Fruit fly (Drosophila melanogaster) whole organism, embryonic: ENCODE results near the gene Swip-1.

ENCODE experiments used
- B-H2 ChIP-seq: fragments of 200-800 bp; sonication (Bioruptor generic); optimal IDR thresholded peaks from 2 replicates; lab custom pipeline; 2018; ENCODE audit warnings: missing biosample characterization, mild to moderate bottlenecking, missing genetic modification characterization
- CG1024 ChIP-seq: fragments of 200-800 bp; sonication (Bioruptor generic); IDR thresholded peaks from 2 replicates; pipeline ENCODE4 v1.3.6; 2022; ENCODE audit warnings: missing biosample characterization, missing genetic modification characterization
- CG12071 ChIP-seq: fragments of 200-800 bp; sonication (Bioruptor generic); optimal IDR thresholded peaks from 3 replicates; lab custom pipeline; 2018; ENCODE audit warnings: missing biosample characterization, mild to moderate bottlenecking, missing genetic modification characterization
- CG14441 ChIP-seq: fragments of 200-800 bp; sonication (Bioruptor generic); IDR thresholded peaks from 2 replicates; pipeline ENCODE4 v1.3.6; 2022; ENCODE audit warnings: missing biosample characterization, missing genetic modification characterization
- CG14710 ChIP-seq: fragments of 200-800 bp; sonication (Bioruptor generic); optimal IDR thresholded peaks from 3 replicates; lab custom pipeline; 2019; ENCODE audit warnings: missing biosample characterization, mild to moderate bottlenecking, missing genetic modification characterization, moderate library complexity
- CG14965 ChIP-seq: fragments of 200-800 bp; sonication (Bioruptor generic); optimal IDR thresholded peaks from 2 replicates; lab custom pipeline; 2016; ENCODE audit warnings: missing biosample characterization, missing genetic modification characterization, borderline replicate concordance
- CG1602 ChIP-seq: fragments of 200-800 bp; sonication (Bioruptor generic); optimal IDR thresholded peaks from 3 replicates; lab custom pipeline; 2016; ENCODE audit warnings: missing biosample characterization, missing genetic modification characterization
- CG1603 ChIP-seq: fragments of 200-800 bp; sonication (Bioruptor generic); optimal IDR thresholded peaks from 2 replicates; lab custom pipeline; 2019; ENCODE audit warnings: missing biosample characterization, mild to moderate bottlenecking, missing genetic modification characterization, moderate library complexity
- CG18619 ChIP-seq: fragments of 200-800 bp; sonication (Bioruptor generic); optimal IDR thresholded peaks from 3 replicates; lab custom pipeline; 2017; ENCODE audit warnings: missing biosample characterization, mild to moderate bottlenecking, missing genetic modification characterization
- CG18764 ChIP-seq: fragments of 200-800 bp; sonication (Bioruptor generic); optimal IDR thresholded peaks from 3 replicates; lab custom pipeline; 2016; ENCODE audit warnings: missing biosample characterization, missing genetic modification characterization
- CG2199 ChIP-seq: fragments of 200-800 bp; sonication (Bioruptor generic); IDR thresholded peaks from 3 replicates; pipeline ENCODE4 v1.3.6; 2022; ENCODE audit warnings: missing biosample characterization, missing genetic modification characterization
- CG30403 ChIP-seq: fragments of 200-800 bp; sonication (Bioruptor generic); optimal IDR thresholded peaks from 3 replicates; lab custom pipeline; 2016; ENCODE audit warnings: missing biosample characterization, missing genetic modification characterization
- CG31441 ChIP-seq: fragments of 200-800 bp; sonication (Bioruptor generic); IDR thresholded peaks from 2 replicates; pipeline ENCODE4 v1.3.6; 2022; ENCODE audit warnings: missing biosample characterization, missing genetic modification characterization
- CG34376 ChIP-seq: fragments of 200-800 bp; sonication (Bioruptor generic); optimal IDR thresholded peaks from 2 replicates; lab custom pipeline; 2018; ENCODE audit warnings: missing biosample characterization, mild to moderate bottlenecking, missing genetic modification characterization
- CG3847 ChIP-seq: fragments of 200-800 bp; sonication (Bioruptor generic); IDR thresholded peaks from 2 replicates; pipeline ENCODE4 v1.3.6; 2022; ENCODE audit warnings: missing biosample characterization, missing genetic modification characterization
- CG3995 ChIP-seq: fragments of 200-800 bp; sonication (Bioruptor generic); optimal IDR thresholded peaks from 3 replicates; lab custom pipeline; 2016; ENCODE audit warnings: missing biosample characterization, missing genetic modification characterization
- CG6683 ChIP-seq: fragments of 200-800 bp; sonication (Bioruptor generic); optimal IDR thresholded peaks from 2 replicates; lab custom pipeline; 2017; ENCODE audit warnings: missing biosample characterization, mild to moderate bottlenecking, missing genetic modification characterization, missing genetic modification reagents
- CG7786 ChIP-seq: fragments of 200-800 bp; sonication (Bioruptor generic); optimal IDR thresholded peaks from 2 replicates; lab custom pipeline; 2016; ENCODE audit warnings: missing biosample characterization, missing genetic modification characterization
- CG9609 ChIP-seq: fragments of 200-800 bp; sonication (Bioruptor generic); optimal IDR thresholded peaks from 3 replicates; lab custom pipeline; 2016; ENCODE audit warnings: missing biosample characterization, missing genetic modification characterization
- Doc2 ChIP-seq: fragments of 200-800 bp; sonication (Bioruptor generic); IDR thresholded peaks from 2 replicates; pipeline ENCODE4 v1.3.6; 2022; ENCODE audit warnings: missing biosample characterization, missing genetic modification characterization
- ERR ChIP-seq: fragments of 200-800 bp; sonication (Bioruptor generic); optimal IDR thresholded peaks from 2 replicates; lab custom pipeline; 2016; ENCODE audit warnings: missing biosample characterization, missing genetic modification characterization
- Eip74EF ChIP-seq, 2 experiments: fragments of 200-800 bp in 1 of 2; fragments of >200 bp in 1 of 2; sonication (Bioruptor generic) in 1 of 2; optimal IDR thresholded peaks; 2 replicates each; lab custom pipeline; 2017 to 2019; ENCODE audit warnings: missing biosample characterization in 2 of 2, missing genetic modification characterization in 2 of 2, mild to moderate bottlenecking in 1 of 2, moderate library complexity in 1 of 2
- H15 ChIP-seq: fragments of 200-800 bp; sonication (Bioruptor generic); IDR thresholded peaks from 3 replicates; pipeline ENCODE4 v1.3.6; 2022; ENCODE audit warnings: missing biosample characterization, missing genetic modification characterization
- HLH3B ChIP-seq: fragments of 200-800 bp; sonication (Bioruptor generic); IDR thresholded peaks from 2 replicates; pipeline ENCODE4 v1.3.6; 2022; ENCODE audit warnings: missing biosample characterization, missing genetic modification characterization
- Meics ChIP-seq: fragments of 200-800 bp; sonication (Bioruptor generic); optimal IDR thresholded peaks from 2 replicates; lab custom pipeline; 2017; ENCODE audit warnings: missing biosample characterization, mild to moderate bottlenecking, missing genetic modification characterization
- NK7.1 ChIP-seq: fragments of 200-800 bp; sonication (Bioruptor generic); optimal IDR thresholded peaks from 3 replicates; lab custom pipeline; 2016; ENCODE audit warnings: missing biosample characterization, missing genetic modification characterization
- Nf-YA ChIP-seq: fragments of 200-800 bp; sonication (Bioruptor generic); IDR thresholded peaks from 2 replicates; pipeline ENCODE4 v1.3.6; 2022; ENCODE audit warnings: missing biosample characterization, missing genetic modification characterization
- Oaz ChIP-seq: fragments of 200-800 bp; sonication (Bioruptor generic); IDR thresholded peaks from 2 replicates; pipeline ENCODE4 v1.3.6; 2022; ENCODE audit warnings: missing biosample characterization, missing genetic modification characterization
- Ravus ChIP-seq: fragments of 200-800 bp; sonication (Bioruptor generic); IDR thresholded peaks from 2 replicates; pipeline ENCODE4 v1.3.6; 2022; ENCODE audit warnings: missing biosample characterization, missing genetic modification characterization
- Six4 ChIP-seq: fragments of 200-800 bp; sonication (Bioruptor generic); optimal IDR thresholded peaks from 2 replicates; lab custom pipeline; 2016; ENCODE audit warnings: missing biosample characterization, missing genetic modification characterization
- Xrp1 ChIP-seq: fragments of 200-800 bp; sonication (Bioruptor generic); IDR thresholded peaks from 2 replicates; pipeline ENCODE4 v1.3.6; 2022; ENCODE audit warnings: missing biosample characterization, missing genetic modification characterization
- YL-1 ChIP-seq: fragments of 200-800 bp; sonication (Bioruptor generic); optimal IDR thresholded peaks from 3 replicates; lab custom pipeline; 2017; ENCODE audit warnings: missing biosample characterization, mild to moderate bottlenecking, missing genetic modification characterization
- al ChIP-seq: fragments of 200-800 bp; sonication (Bioruptor generic); IDR thresholded peaks from 2 replicates; pipeline ENCODE4 v1.3.6; 2022; ENCODE audit warnings: missing biosample characterization, missing genetic modification characterization
- ato ChIP-seq: fragments of 200-800 bp; sonication (Bioruptor generic); IDR thresholded peaks from 2 replicates; pipeline ENCODE4 v1.3.6; 2022; ENCODE audit warnings: missing biosample characterization, missing genetic modification characterization; ENCODE audit not compliant: partially characterized antibody
- cato ChIP-seq: fragments of 200-800 bp; sonication (Bioruptor generic); optimal IDR thresholded peaks from 2 replicates; lab custom pipeline; 2016; ENCODE audit warnings: missing biosample characterization, missing genetic modification characterization, borderline replicate concordance
- ci ChIP-seq: fragments of 200-800 bp; sonication (Bioruptor generic); IDR thresholded peaks from 3 replicates; pipeline ENCODE4 v1.3.6; 2022; ENCODE audit warnings: missing biosample characterization, missing genetic modification characterization
- dati ChIP-seq: fragments of 200-800 bp; sonication (Bioruptor generic); IDR thresholded peaks from 2 replicates; pipeline ENCODE4 v1.3.6; 2022; ENCODE audit warnings: missing biosample characterization, missing genetic modification characterization
- fd96Cb ChIP-seq: fragments of 200-800 bp; sonication (Bioruptor generic); optimal IDR thresholded peaks from 2 replicates; lab custom pipeline; 2018; ENCODE audit warnings: missing biosample characterization, mild to moderate bottlenecking, missing genetic modification characterization, moderate library complexity
- gcm ChIP-seq: fragments of 200-800 bp; sonication (Bioruptor generic); optimal IDR thresholded peaks from 2 replicates; lab custom pipeline; 2019; ENCODE audit warnings: missing biosample characterization, mild to moderate bottlenecking, missing genetic modification characterization, moderate library complexity
- jing ChIP-seq: fragments of 200-800 bp; sonication (Bioruptor generic); optimal IDR thresholded peaks from 2 replicates; lab custom pipeline; 2018; ENCODE audit warnings: missing biosample characterization, mild to moderate bottlenecking, missing genetic modification characterization
- lab ChIP-seq: fragments of 200-800 bp; sonication (Bioruptor generic); optimal IDR thresholded peaks from 3 replicates; lab custom pipeline; 2017; ENCODE audit warnings: missing biosample characterization, missing genetic modification characterization, mild to moderate bottlenecking, moderate library complexity, missing genetic modification reagents
- pan ChIP-seq, 4 experiments: fragments of >200 bp in 3 of 4; fragments of 200-800 bp in 1 of 4; sonication (Bioruptor generic) in 1 of 4; optimal IDR thresholded peaks in 3 of 4; IDR thresholded peaks in 1 of 4; 2 replicates each; pipeline versions ENCODE4 v1.3.6 to Lab custom; 2017 to 2022; ENCODE audit warnings: missing biosample characterization in 2 of 4, missing genetic modification characterization in 2 of 4, mixed read lengths in 1 of 4
- sc ChIP-seq, 3 experiments: fragments of >200 bp in 2 of 3; fragments of 200-800 bp in 1 of 3; sonication (Bioruptor generic) in 1 of 3; optimal IDR thresholded peaks; 2 replicates in 2 of 3; 3 replicates in 1 of 3; lab custom pipeline; 2017; ENCODE audit warnings: mild to moderate bottlenecking in 1 of 3, missing biosample characterization in 1 of 3, missing genetic modification characterization in 1 of 3, missing genetic modification reagents in 1 of 3
- sens ChIP-seq: fragments of 200-800 bp; sonication (Bioruptor generic); peaks from one replicate; lab custom pipeline; 2016; ENCODE audit warnings: missing biosample characterization, missing genetic modification characterization
- shn ChIP-seq: fragments of 200-800 bp; sonication (Bioruptor generic); optimal IDR thresholded peaks from 3 replicates; lab custom pipeline; 2016; ENCODE audit warnings: missing biosample characterization, missing genetic modification characterization
- tap ChIP-seq: fragments of 200-800 bp; optimal IDR thresholded peaks from 3 replicates; lab custom pipeline; 2019; ENCODE audit warnings: missing biosample characterization, mild to moderate bottlenecking, missing genetic modification characterization, moderate library complexity
- toy ChIP-seq: fragments of 200-800 bp; sonication (Bioruptor generic); IDR thresholded peaks from 2 replicates; pipeline ENCODE4 v1.3.6; 2022; ENCODE audit warnings: missing biosample characterization, missing genetic modification characterization
- tup ChIP-seq: fragments of 200-800 bp; sonication (Bioruptor generic); optimal IDR thresholded peaks from 2 replicates; lab custom pipeline; 2016; ENCODE audit warnings: missing biosample characterization, mild to moderate bottlenecking, missing genetic modification characterization, moderate library complexity
- zen2 ChIP-seq: fragments of 200-800 bp; sonication (Bioruptor generic); IDR thresholded peaks from 3 replicates; pipeline ENCODE4 v1.3.6; 2022; ENCODE audit warnings: missing biosample characterization, missing genetic modification characterization; ENCODE audit not compliant: partially characterized antibody

Gene Swip-1

DNA sequence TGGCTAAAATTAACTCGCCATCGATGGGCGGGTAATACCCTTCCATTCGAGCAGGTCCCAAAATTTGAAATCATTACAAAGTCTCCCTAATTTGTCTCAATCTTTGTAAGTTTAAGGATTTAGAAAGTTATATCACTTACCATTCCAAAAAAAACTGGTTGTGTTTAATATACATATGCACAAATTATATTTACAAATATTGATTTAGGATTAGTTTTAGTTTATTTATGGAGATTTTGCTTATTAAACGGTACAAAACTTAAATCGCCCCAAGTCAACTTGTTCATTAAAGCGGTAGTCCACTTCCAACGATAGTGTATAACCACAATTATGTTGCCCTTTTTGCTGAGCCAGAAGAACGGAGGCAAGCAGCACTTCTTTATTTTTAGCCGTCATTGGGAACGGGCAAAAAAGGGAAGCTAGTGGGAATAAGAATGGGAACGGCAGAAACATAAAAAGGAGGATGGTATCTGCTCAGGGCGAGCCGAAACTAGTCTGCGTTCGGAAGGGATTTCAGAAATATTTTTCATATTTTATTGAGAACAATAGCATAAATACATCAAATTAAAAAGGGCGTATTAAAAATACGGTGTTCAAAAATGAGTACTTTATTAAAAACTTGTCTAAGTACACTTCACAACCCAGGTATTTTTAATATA is 38.9 kb downstream of the Swip-1 start (continued):
- no peak for TF ChIP-seq zen2
- no peak for TF ChIP-seq ci (GFP tag; lab: Robert Waterston, UW)
- TF ChIP-seq sc (optimal IDR thresholded peaks at IDR 0.05; lab: Kevin White, UChicago), result no peak
- TF ChIP-seq sc (GFP tag; optimal IDR thresholded peaks at IDR 0.05; lab: Kevin White, UChicago), result peak; percentile 81
- TF ChIP-seq Six4, result peak; percentile 64
- TF ChIP-seq YL-1 (GFP tag; lab: Kevin White, UChicago), result no peak
- peak; percentile 74 for TF ChIP-seq CG14710 (tag; lab: Kevin White, UChicago)
- TF ChIP-seq Eip74EF (GFP tag; optimal IDR thresholded peaks at IDR 0.05; lab: Kevin White, UChicago), result peak in 1 of 2 experiments; percentile 57
- TF ChIP-seq CG18619 (GFP tag; lab: Kevin White, UChicago), result peak; percentile 35
- peak; percentile 77 for TF ChIP-seq CG30403 (GFP tag; lab: Kevin White, UChicago)
- TF ChIP-seq CG14441 (GFP tag; lab: Robert Waterston, UW), result no peak
- no peak for TF ChIP-seq CG2199 (GFP tag; lab: Robert Waterston, UW)
- peak; percentile 25 for TF ChIP-seq jing (GFP tag; lab: Kevin White, UChicago)
- no peak for TF ChIP-seq Doc2 (GFP tag; lab: Robert Waterston, UW)
- peak; percentile 49; the same call in 1 of the 2 replicates for TF ChIP-seq HLH3B (GFP tag; lab: Robert Waterston, UW)
- peak; percentile 57 for TF ChIP-seq CG1603 (tag; lab: Kevin White, UChicago)
- TF ChIP-seq Nf-YA (GFP tag; lab: Robert Waterston, UW), result no peak
- TF ChIP-seq CG3995 (GFP tag; lab: Kevin White, UChicago), result no peak
- TF ChIP-seq ato (GFP tag; lab: Robert Waterston, UW), result no peak
- no peak for TF ChIP-seq toy
- TF ChIP-seq CG9609 (GFP tag; lab: Kevin White, UChicago), result peak; percentile 15
- TF ChIP-seq CG7786 (GFP tag; lab: Kevin White, UChicago), result peak; percentile 19
- peak; percentile 94 for TF ChIP-seq sens
- no peak for TF ChIP-seq CG1024 (GFP tag; lab: Robert Waterston, UW)
- TF ChIP-seq shn (GFP tag; lab: Kevin White, UChicago), result no peak
- TF ChIP-seq dati (GFP tag; lab: Robert Waterston, UW), result no peak
- no peak for TF ChIP-seq CG14965 (GFP tag; lab: Kevin White, UChicago)
- TF ChIP-seq ERR, result no peak
- peak; percentile 78 for TF ChIP-seq fd96Cb (tag; lab: Kevin White, UChicago)
- TF ChIP-seq CG12071 (GFP tag; lab: Kevin White, UChicago), result no peak
- TF ChIP-seq Ravus (GFP tag; lab: Robert Waterston, UW), result no peak
- TF ChIP-seq tap (tag; lab: Kevin White, UChicago), result peak; percentile 62
- TF ChIP-seq pan (optimal IDR thresholded peaks at IDR 0.05; lab: Kevin White, UChicago), result no peak
- TF ChIP-seq pan (GFP tag; optimal IDR thresholded peaks at IDR 0.05 in 1 of 2, IDR thresholded peaks at IDR 0.05 in 1 of 2), result peak in 1 of 2 experiments; percentile 36
- TF ChIP-seq NK7.1 (GFP tag; lab: Kevin White, UChicago), result no peak
- no peak for TF ChIP-seq CG34376 (GFP tag; lab: Kevin White, UChicago)
- TF ChIP-seq gcm, result peak; percentile 80
- peak; percentile 25 for TF ChIP-seq cato (GFP tag; lab: Kevin White, UChicago)
- TF ChIP-seq CG31441 (GFP tag; lab: Robert Waterston, UW), result peak; percentile 76
- TF ChIP-seq al, result no peak
- peak; percentile 18 for TF ChIP-seq CG18764 (GFP tag; lab: Kevin White, UChicago)
- no peak for TF ChIP-seq Oaz (GFP tag; lab: Robert Waterston, UW)
- TF ChIP-seq H15 (GFP tag; lab: Robert Waterston, UW), result no peak
- peak; percentile 57 for TF ChIP-seq CG1602
- 0 out of 2 replicates have a peak, but pooled peaks have one; percentile 14 for TF ChIP-seq CG3847
- peak; percentile 7 for TF ChIP-seq Meics (GFP tag; lab: Kevin White, UChicago)
- TF ChIP-seq B-H2 (GFP tag; lab: Kevin White, UChicago), result no peak
- peak; percentile 56 for TF ChIP-seq lab (GFP tag; lab: Kevin White, UChicago)
- TF ChIP-seq tup (GFP tag; lab: Kevin White, UChicago), result no peak
- peak; percentile 19 for TF ChIP-seq CG6683
- TF ChIP-seq Xrp1 (GFP tag; lab: Robert Waterston, UW), result peak; percentile 80
